Fruit fly (Drosophila melanogaster) whole organism, embryonic: ENCODE measurements around the gene Nepl3.

Experiments used
- Abd-B ChIP-seq: fragments of 200-800 bp; sonication (Bioruptor generic); optimal IDR thresholded peaks from 2 replicates; lab custom pipeline; 2018; ENCODE audit warnings: missing biosample characterization, mild to moderate bottlenecking, missing genetic modification characterization, moderate library complexity
- CG1024 ChIP-seq: fragments of 200-800 bp; sonication (Bioruptor generic); IDR thresholded peaks from 2 replicates; pipeline ENCODE4 v1.3.6; 2022; ENCODE audit warnings: missing biosample characterization, missing genetic modification characterization
- CG10979 ChIP-seq: fragments of 200-800 bp; sonication (Bioruptor generic); optimal IDR thresholded peaks from 2 replicates; lab custom pipeline; 2018; ENCODE audit warnings: missing biosample characterization, mild to moderate bottlenecking, missing genetic modification characterization, moderate library complexity
- CG11456 ChIP-seq: fragments of 200-800 bp; sonication (Bioruptor generic); IDR thresholded peaks from 3 replicates; pipeline ENCODE4 v1.3.6; 2022; ENCODE audit warnings: missing biosample characterization, missing genetic modification characterization
- CG12299 ChIP-seq: fragments of 200-800 bp; sonication (Bioruptor generic); optimal IDR thresholded peaks from 2 replicates; lab custom pipeline; 2018; ENCODE audit warnings: missing biosample characterization, mild to moderate bottlenecking, missing genetic modification characterization
- CG12391 ChIP-seq: fragments of 200-800 bp; sonication (Bioruptor generic); optimal IDR thresholded peaks from 3 replicates; lab custom pipeline; 2018; ENCODE audit warnings: missing biosample characterization, mild to moderate bottlenecking, missing genetic modification characterization, moderate library complexity
- CG14710 ChIP-seq: fragments of 200-800 bp; sonication (Bioruptor generic); optimal IDR thresholded peaks from 3 replicates; lab custom pipeline; 2019; ENCODE audit warnings: missing biosample characterization, mild to moderate bottlenecking, missing genetic modification characterization, moderate library complexity
- CG15479 ChIP-seq: fragments of 200-800 bp; sonication (Bioruptor generic); optimal IDR thresholded peaks from 3 replicates; lab custom pipeline; 2019; ENCODE audit warnings: missing biosample characterization, mild to moderate bottlenecking, missing genetic modification characterization, moderate library complexity
- CG15514 ChIP-seq: fragments of 200-800 bp; sonication (Bioruptor generic); optimal IDR thresholded peaks from 3 replicates; lab custom pipeline; 2017; ENCODE audit warnings: missing biosample characterization, missing genetic modification characterization, mild to moderate bottlenecking, moderate library complexity, missing genetic modification reagents
- CG2712 ChIP-seq: fragments of 200-800 bp; optimal IDR thresholded peaks from 3 replicates; lab custom pipeline; 2019; ENCODE audit warnings: missing biosample characterization, mild to moderate bottlenecking, missing genetic modification characterization, moderate library complexity
- CG30020 ChIP-seq: fragments of 200-800 bp; optimal IDR thresholded peaks from 2 replicates; lab custom pipeline; 2019; ENCODE audit warnings: missing biosample characterization, mild to moderate bottlenecking, missing genetic modification characterization, moderate library complexity
- CG31441 ChIP-seq: fragments of 200-800 bp; sonication (Bioruptor generic); IDR thresholded peaks from 2 replicates; pipeline ENCODE4 v1.3.6; 2022; ENCODE audit warnings: missing biosample characterization, missing genetic modification characterization
- CG3995 ChIP-seq: fragments of 200-800 bp; sonication (Bioruptor generic); optimal IDR thresholded peaks from 3 replicates; lab custom pipeline; 2016; ENCODE audit warnings: missing biosample characterization, missing genetic modification characterization
- CG4617 ChIP-seq: fragments of 200-800 bp; sonication (Bioruptor generic); optimal IDR thresholded peaks from 3 replicates; lab custom pipeline; 2016; ENCODE audit warnings: missing biosample characterization, missing genetic modification characterization, borderline replicate concordance
- CG8089 ChIP-seq: fragments of 200-800 bp; sonication (Bioruptor generic); optimal IDR thresholded peaks from 3 replicates; lab custom pipeline; 2016; ENCODE audit warnings: missing biosample characterization, missing genetic modification characterization
- CG8290 ChIP-seq, 3 experiments: fragments of 200-800 bp; sonication (Bioruptor generic); optimal IDR thresholded peaks; 2 replicates each; lab custom pipeline; 2016 to 2019; ENCODE audit warnings: missing biosample characterization in 3 of 3, missing genetic modification characterization in 3 of 3, mild to moderate bottlenecking in 2 of 3, moderate library complexity in 1 of 3
- CG9215 ChIP-seq: fragments of 200-800 bp; sonication (Bioruptor generic); IDR thresholded peaks from 2 replicates; pipeline ENCODE4 v1.3.6; 2022; ENCODE audit warnings: missing biosample characterization, missing genetic modification characterization
- CG9817 ChIP-seq: fragments of 200-800 bp; sonication (Bioruptor generic); optimal IDR thresholded peaks from 2 replicates; lab custom pipeline; 2018; ENCODE audit warnings: missing biosample characterization, mild to moderate bottlenecking, missing genetic modification characterization, moderate library complexity
- Dp ChIP-seq: fragments of 200-800 bp; sonication (Bioruptor generic); optimal IDR thresholded peaks from 2 replicates; lab custom pipeline; 2018; ENCODE audit warnings: missing biosample characterization, mild to moderate bottlenecking, missing genetic modification characterization, moderate library complexity
- Ets65A ChIP-seq: fragments of 200-800 bp; sonication (Bioruptor generic); peaks from one replicate; lab custom pipeline; 2016; ENCODE audit warnings: missing biosample characterization, missing genetic modification characterization
- Fer1 ChIP-seq: fragments of 200-800 bp; sonication (Bioruptor generic); optimal IDR thresholded peaks from 2 replicates; lab custom pipeline; 2017; ENCODE audit warnings: missing biosample characterization, mild to moderate bottlenecking, missing genetic modification characterization
- Fer3 ChIP-seq: fragments of 200-800 bp; sonication (Bioruptor generic); optimal IDR thresholded peaks from 2 replicates; lab custom pipeline; 2018; ENCODE audit warnings: missing biosample characterization, mild to moderate bottlenecking, missing genetic modification characterization, moderate library complexity
- Gug ChIP-seq: fragments of 200-800 bp; sonication (Bioruptor generic); IDR thresholded peaks from 4 replicates; pipeline ENCODE4 v1.3.6; 2022; ENCODE audit warnings: missing biosample characterization, missing genetic modification characterization
- HLH4C ChIP-seq: fragments of 200-800 bp; sonication (Bioruptor generic); IDR thresholded peaks from 3 replicates; pipeline ENCODE4 v1.3.6; 2022; ENCODE audit warnings: missing biosample characterization, missing genetic modification characterization; ENCODE audit not compliant: partially characterized antibody
- Hmr ChIP-seq: fragments of 200-800 bp; sonication (Bioruptor generic); optimal IDR thresholded peaks from 3 replicates; lab custom pipeline; 2017; ENCODE audit warnings: mild to moderate bottlenecking, missing biosample characterization, missing genetic modification reagents, missing genetic modification characterization
- Hsf ChIP-seq: fragments of 200-800 bp; sonication (Bioruptor generic); optimal IDR thresholded peaks from 3 replicates; lab custom pipeline; 2016; ENCODE audit warnings: missing biosample characterization, missing genetic modification characterization
- MBD-R2 ChIP-seq: fragments of 200-800 bp; sonication (Bioruptor generic); IDR thresholded peaks from 2 replicates; pipeline ENCODE4 v1.3.6; 2022; ENCODE audit warnings: missing biosample characterization, missing genetic modification characterization
- Med ChIP-seq: fragments of 200-800 bp; sonication (Bioruptor generic); peaks from one replicate; lab custom pipeline; 2016; ENCODE audit warnings: missing biosample characterization, missing genetic modification characterization, mild to moderate bottlenecking, inconsistent platforms, moderate library complexity
- Ssrp ChIP-seq: fragments of 200-800 bp; sonication (Bioruptor generic); optimal IDR thresholded peaks from 2 replicates; lab custom pipeline; 2018; ENCODE audit warnings: missing biosample characterization, mild to moderate bottlenecking, missing genetic modification characterization, moderate library complexity
- cad ChIP-seq: fragments of >200 bp; optimal IDR thresholded peaks from 2 replicates; lab custom pipeline; 2017; ENCODE audit warnings: missing biosample characterization, missing genetic modification characterization
- fu2 ChIP-seq: fragments of 200-800 bp; sonication (Bioruptor generic); optimal IDR thresholded peaks from 2 replicates; lab custom pipeline; 2016; ENCODE audit warnings: missing biosample characterization, missing genetic modification characterization
- hb ChIP-seq: fragments of 200-800 bp; sonication (Bioruptor generic); IDR thresholded peaks from 3 replicates; pipeline ENCODE4 v1.3.6; 2022; ENCODE audit warnings: missing biosample characterization, missing genetic modification characterization; ENCODE audit not compliant: partially characterized antibody
- inv ChIP-seq: fragments of 200-800 bp; sonication (Bioruptor generic); IDR thresholded peaks from 2 replicates; pipeline ENCODE4 v1.3.6; 2022; ENCODE audit warnings: missing biosample characterization, missing genetic modification characterization; ENCODE audit not compliant: partially characterized antibody
- jing ChIP-seq: fragments of 200-800 bp; sonication (Bioruptor generic); optimal IDR thresholded peaks from 2 replicates; lab custom pipeline; 2018; ENCODE audit warnings: missing biosample characterization, mild to moderate bottlenecking, missing genetic modification characterization
- mirr ChIP-seq: fragments of 200-800 bp; sonication (Bioruptor generic); optimal IDR thresholded peaks from 3 replicates; lab custom pipeline; 2018; ENCODE audit warnings: missing biosample characterization, mild to moderate bottlenecking, missing genetic modification characterization
- psq ChIP-seq: fragments of 200-800 bp; sonication (Bioruptor generic); optimal IDR thresholded peaks from 2 replicates; lab custom pipeline; 2017; ENCODE audit warnings: missing biosample characterization, missing genetic modification characterization
- slp2 ChIP-seq: fragments of 200-800 bp; sonication (Bioruptor generic); optimal IDR thresholded peaks from 2 replicates; lab custom pipeline; 2016; ENCODE audit warnings: missing biosample characterization, missing genetic modification characterization
- sqz ChIP-seq: fragments of 200-800 bp; sonication (Bioruptor generic); optimal IDR thresholded peaks from 3 replicates; lab custom pipeline; 2018; ENCODE audit warnings: missing biosample characterization, mild to moderate bottlenecking, missing genetic modification characterization
- stc ChIP-seq: fragments of 200-800 bp; sonication (Bioruptor generic); IDR thresholded peaks from 2 replicates; pipeline ENCODE4 v1.3.6; 2022; ENCODE audit warnings: missing biosample characterization, missing genetic modification characterization
- stwl ChIP-seq: fragments of 200-800 bp; sonication (Bioruptor generic); optimal IDR thresholded peaks from 3 replicates; lab custom pipeline; 2018; ENCODE audit warnings: missing biosample characterization, mild to moderate bottlenecking, missing genetic modification characterization, moderate library complexity
- tx ChIP-seq: fragments of 200-800 bp; sonication (Bioruptor generic); optimal IDR thresholded peaks from 2 replicates; lab custom pipeline; 2016; ENCODE audit warnings: missing biosample characterization, missing genetic modification characterization
- unc-4 ChIP-seq: fragments of 200-800 bp; sonication (Bioruptor generic); IDR thresholded peaks from 2 replicates; pipeline ENCODE4 v1.3.6; 2022; ENCODE audit warnings: missing biosample characterization, missing genetic modification characterization; ENCODE audit not compliant: partially characterized antibody

The Nepl3 gene

DNA sequence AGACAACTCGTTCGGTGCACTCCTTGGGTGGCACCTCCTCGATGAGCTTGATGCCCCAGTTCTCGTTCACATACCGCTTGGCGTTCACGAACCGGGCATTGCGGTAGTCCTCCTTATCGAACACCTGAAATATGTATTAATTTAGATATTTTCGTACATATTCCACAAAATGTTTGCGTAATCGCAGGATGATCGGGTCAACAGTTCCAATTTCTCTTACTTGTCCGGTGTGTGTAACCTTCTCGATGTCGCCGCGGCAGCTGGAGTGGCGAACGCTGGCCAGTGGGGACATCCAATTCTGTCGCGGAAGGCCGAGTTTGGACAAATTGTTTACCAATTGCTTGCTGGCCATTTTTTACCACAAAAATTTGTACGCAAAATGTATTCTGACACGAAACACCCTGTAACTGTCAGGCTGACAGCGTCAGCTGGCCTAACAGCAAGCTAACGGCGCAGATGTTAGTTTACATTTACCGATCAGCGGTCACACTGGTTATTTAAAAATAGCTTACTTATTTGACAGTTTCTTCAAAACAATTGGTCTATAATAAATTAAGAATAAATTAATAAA is 41.8 kb upstream of the Nepl3 start, which contains the start of gene ND-13A (continued):
- TF ChIP-seq MBD-R2 (peak; percentile 82), psq (no peak), Hsf (GFP tag; lab: Kevin White, UChicago) (no peak), Ets65A (GFP tag; lab: Kevin White, UChicago) (no peak), Hmr (GFP tag; lab: Kevin White, UChicago) (peak; percentile 22), Ssrp (tag; lab: Kevin White, UChicago) (no peak), CG9817 (tag; lab: Kevin White, UChicago) (no peak), CG12391 (tag; lab: Kevin White, UChicago) (peak; percentile 4), stwl (peak; percentile 87), CG15479 (GFP tag; lab: Kevin White, UChicago) (peak; percentile 12), Dp (GFP tag; lab: Kevin White, UChicago) (peak; percentile 69), inv (GFP tag; lab: Robert Waterston, UW) (no peak), CG8290 (GFP tag; optimal IDR thresholded peaks at IDR 0.05; lab: Kevin White, UChicago) (no peak), CG8290 (tag; optimal IDR thresholded peaks at IDR 0.05; lab: Kevin White, UChicago) (peak in 1 of 2 experiments; percentile 61), sqz (GFP tag; lab: Kevin White, UChicago) (peak; percentile 5), CG4617 (peak; percentile 53), tx (GFP tag; lab: Kevin White, UChicago) (no peak), CG31441 (0 out of 2 replicates have a peak, but pooled peaks have one; percentile 22), CG3995 (GFP tag; lab: Kevin White, UChicago) (no peak), stc (peak; percentile 9; the same call in 1 of the 2 replicates), Gug (GFP tag; lab: Robert Waterston, UW) (no peak), Abd-B (no peak), cad (GFP tag; lab: Kevin White, UChicago) (peak; percentile 63), Fer1 (GFP tag; lab: Kevin White, UChicago) (peak; percentile 18), mirr (GFP tag; lab: Kevin White, UChicago) (peak; percentile 3), CG10979 (tag; lab: Kevin White, UChicago) (no peak), CG30020 (tag; lab: Kevin White, UChicago) (peak; percentile 25), CG1024 (GFP tag; lab: Robert Waterston, UW) (no peak), CG11456 (GFP tag; lab: Robert Waterston, UW) (no peak), slp2 (no peak), CG14710 (tag; lab: Kevin White, UChicago) (peak; percentile 13), CG15514 (GFP tag; lab: Kevin White, UChicago) (peak; percentile 44), jing (no peak), HLH4C (GFP tag; lab: Robert Waterston, UW) (0 out of 3 replicates have a peak, but pooled peaks have one; percentile 9), CG9215 (no peak), Med (GFP tag; lab: Kevin White, UChicago) (peak; percentile 47), unc-4 (peak; percentile 39; the same call in 1 of the 2 replicates), hb (GFP tag; lab: Robert Waterston, UW) (no peak), fu2 (GFP tag; lab: Kevin White, UChicago) (no peak), Fer3 (tag; lab: Kevin White, UChicago) (no peak), CG2712 (tag; lab: Kevin White, UChicago) (no peak), CG12299 (tag; lab: Kevin White, UChicago) (no peak), CG8089 (GFP tag; lab: Kevin White, UChicago) (no peak)
